Worm (Caenorhabditis elegans) whole organism, L4 larva: ENCODE measurements around the gene F35F11.2.
A peak's percentile ranks its signal among the peaks of the same experiment; 100 is the strongest.

ENCODE experiments used
- D1046.2 ChIP-seq: fragments of 200-800 bp; sonication (Bioruptor generic); IDR thresholded peaks from 2 replicates; pipeline ENCODE4 v1.3.6; 2022; ENCODE audit warnings: missing genetic modification characterization, missing compliant biosample characterization
- F10B5.3 ChIP-seq: sonication (generic microtip); optimal IDR thresholded peaks from 2 replicates; lab custom pipeline; 2016; ENCODE audit warnings: mild to moderate bottlenecking, missing genetic modification characterization, missing compliant biosample characterization
- F49E8.2 ChIP-seq: sonication (generic microtip); optimal IDR thresholded peaks from 2 replicates; lab custom pipeline; 2016; ENCODE audit warnings: missing compliant biosample characterization, mild to moderate bottlenecking, missing genetic modification characterization, borderline replicate concordance
- T20F7.1 ChIP-seq: fragments of 200-800 bp; sonication (Bioruptor generic); optimal IDR thresholded peaks from 2 replicates; lab custom pipeline; 2018; ENCODE audit warnings: mild to moderate bottlenecking, missing genetic modification characterization, missing compliant biosample characterization
- Y75B8A.6 ChIP-seq: fragments of 200-800 bp; sonication (Bioruptor generic); IDR thresholded peaks from 2 replicates; pipeline ENCODE4 v1.3.6; 2022; ENCODE audit warnings: missing genetic modification reagents, missing genetic modification characterization, missing compliant biosample characterization
- ZK546.5 ChIP-seq, 2 experiments: sonication (generic microtip); optimal IDR thresholded peaks; 2 replicates each; lab custom pipeline; 2017; ENCODE audit warnings: missing biosample characterization in 2 of 2, missing genetic modification characterization in 2 of 2
- ama-1 ChIP-seq: fragments of 150-350 bp; optimal IDR thresholded peaks from 2 replicates; lab custom pipeline; 2014; ENCODE audit warnings: inconsistent platforms, mixed read lengths
- ceh-20 ChIP-seq: fragments of 200-800 bp; sonication (Bioruptor generic); IDR thresholded peaks from 2 replicates; pipeline ENCODE4 v1.3.6; 2022; ENCODE audit warnings: missing genetic modification reagents, missing genetic modification characterization, missing compliant biosample characterization
- ceh-32 ChIP-seq: sonication (generic microtip); optimal IDR thresholded peaks from 2 replicates; lab custom pipeline; 2016; ENCODE audit warnings: mild to moderate bottlenecking, missing genetic modification characterization, missing compliant biosample characterization; ENCODE audit not compliant: poor library complexity
- ceh-62 ChIP-seq: sonication (generic microtip); optimal IDR thresholded peaks from 2 replicates; lab custom pipeline; 2017; ENCODE audit warnings: missing biosample characterization, missing genetic modification characterization
- cey-2 ChIP-seq: sonication (generic microtip); optimal IDR thresholded peaks from 3 replicates; lab custom pipeline; 2017; ENCODE audit warnings: missing genetic modification characterization, mild to moderate bottlenecking, missing compliant biosample characterization, antibody characterized with exemption, borderline replicate concordance; ENCODE audit not compliant: insufficient read depth
- daf-12 ChIP-seq: fragments of 150-350 bp; optimal IDR thresholded peaks from 2 replicates; lab custom pipeline; 2014; ENCODE audit warnings: missing biosample characterization, missing genetic modification reagents, missing genetic modification characterization
- daf-16 ChIP-seq, 3 experiments: sonication (generic microtip); optimal IDR thresholded peaks; 2 replicates each; lab custom pipeline; 2016 to 2017; ENCODE audit warnings: missing genetic modification characterization in 3 of 3, missing genetic modification reagents in 3 of 3, mild to moderate bottlenecking in 2 of 3, missing compliant biosample characterization in 2 of 3, missing biosample characterization in 1 of 3, moderate library complexity in 1 of 3
- daf-19 ChIP-seq: fragments of 200-800 bp; sonication (Bioruptor generic); conservative IDR thresholded peaks from 2 replicates; pipeline ENCODE4 v1.3.6; 2022; ENCODE audit warnings: missing genetic modification characterization, missing compliant biosample characterization
- dmd-8 ChIP-seq: fragments of 200-800 bp; sonication (Bioruptor generic); IDR thresholded peaks from 2 replicates; pipeline ENCODE4 v1.3.6; 2022; ENCODE audit warnings: missing genetic modification characterization, missing compliant biosample characterization
- dmd-9 ChIP-seq: fragments of 200-800 bp; sonication (Bioruptor generic); IDR thresholded peaks from 2 replicates; pipeline ENCODE4 v1.3.6; 2022; ENCODE audit warnings: missing genetic modification reagents, missing genetic modification characterization, missing compliant biosample characterization
- dpl-1 ChIP-seq: fragments of 150-350 bp; optimal IDR thresholded peaks from 2 replicates; lab custom pipeline; 2014; ENCODE audit warnings: missing biosample characterization, missing genetic modification reagents, missing genetic modification characterization
- duxl-1 ChIP-seq: sonication (generic microtip); optimal IDR thresholded peaks from 2 replicates; lab custom pipeline; 2016; ENCODE audit warnings: mild to moderate bottlenecking, missing genetic modification characterization, moderate library complexity, missing compliant biosample characterization; ENCODE audit not compliant: poor library complexity
- fkh-10 ChIP-seq: fragments of 150-350 bp; optimal IDR thresholded peaks from 2 replicates; lab custom pipeline; 2014; ENCODE audit warnings: missing biosample characterization, missing genetic modification reagents, missing genetic modification characterization
- fos-1 ChIP-seq: fragments of 150-350 bp; optimal IDR thresholded peaks from 2 replicates; lab custom pipeline; 2014; ENCODE audit warnings: missing biosample characterization, missing genetic modification characterization
- gei-8 ChIP-seq: fragments of 200-800 bp; sonication (Bioruptor generic); optimal IDR thresholded peaks from 2 replicates; lab custom pipeline; 2018; ENCODE audit warnings: mild to moderate bottlenecking, missing genetic modification characterization, missing compliant biosample characterization
- hlh-30 ChIP-seq: sonication (generic microtip); optimal IDR thresholded peaks from 2 replicates; lab custom pipeline; 2017; ENCODE audit warnings: antibody characterized with exemption, mild to moderate bottlenecking, missing genetic modification characterization, missing compliant biosample characterization; ENCODE audit not compliant: insufficient read depth
- hmg-1.1 ChIP-seq: fragments of 200-800 bp; sonication (Bioruptor generic); IDR thresholded peaks from 2 replicates; pipeline ENCODE4 v1.3.6; 2022; ENCODE audit warnings: missing genetic modification reagents, missing genetic modification characterization, missing compliant biosample characterization
- lim-7 ChIP-seq: fragments of 200-800 bp; sonication (Bioruptor generic); IDR thresholded peaks from 2 replicates; pipeline ENCODE4 v1.3.6; 2022; ENCODE audit warnings: missing genetic modification characterization, missing compliant biosample characterization
- lir-3 ChIP-seq: sonication (generic microtip); optimal IDR thresholded peaks from 2 replicates; lab custom pipeline; 2016; ENCODE audit warnings: mild to moderate bottlenecking, missing genetic modification characterization, missing compliant biosample characterization
- lsy-2 ChIP-seq, 2 experiments: fragments of 150-350 bp in 1 of 2; sonication (generic microtip) in 1 of 2; optimal IDR thresholded peaks; 2 replicates each; lab custom pipeline; 2014 to 2017; ENCODE audit warnings: missing biosample characterization in 2 of 2, missing genetic modification characterization in 2 of 2
- madf-5 ChIP-seq, 2 experiments: fragments of 200-800 bp; sonication (Bioruptor generic); IDR thresholded peaks; 2 replicates each; pipeline ENCODE4 v1.3.6; 2022; ENCODE audit warnings: missing compliant biosample characterization in 2 of 2, missing genetic modification characterization in 2 of 2
- madf-9 ChIP-seq: fragments of 200-800 bp; sonication (Bioruptor generic); conservative IDR thresholded peaks from 2 replicates; pipeline ENCODE4 v1.3.6; 2022; ENCODE audit warnings: missing genetic modification reagents, missing genetic modification characterization, missing compliant biosample characterization
- mep-1 ChIP-seq: fragments of 150-350 bp; sonication (generic microtip); optimal IDR thresholded peaks from 3 replicates; lab custom pipeline; 2014; ENCODE audit warnings: missing biosample characterization, missing genetic modification characterization
- mes-2 ChIP-seq: sonication (generic microtip); optimal IDR thresholded peaks from 2 replicates; lab custom pipeline; 2016; ENCODE audit warnings: missing genotype, mild to moderate bottlenecking, missing genetic modification characterization, missing compliant biosample characterization; ENCODE audit not compliant: poor library complexity, severe bottlenecking
- mxl-2 ChIP-seq: fragments of 200-800 bp; sonication (Bioruptor generic); conservative IDR thresholded peaks from 2 replicates; pipeline ENCODE4 v1.3.6; 2022; ENCODE audit warnings: missing genetic modification reagents, missing genetic modification characterization, missing compliant biosample characterization
- mxl-3 ChIP-seq: fragments of 200-800 bp; sonication (Bioruptor generic); optimal IDR thresholded peaks from 2 replicates; lab custom pipeline; 2018; ENCODE audit warnings: mild to moderate bottlenecking, missing genetic modification characterization, missing compliant biosample characterization
- nhr-237 ChIP-seq: sonication (generic microtip); optimal IDR thresholded peaks from 2 replicates; lab custom pipeline; 2017; ENCODE audit warnings: missing biosample characterization, missing genetic modification characterization
- nhr-28 ChIP-seq: fragments of 150-350 bp; optimal IDR thresholded peaks from 2 replicates; lab custom pipeline; 2014; ENCODE audit warnings: missing biosample characterization, missing genetic modification characterization
- nhr-41 ChIP-seq: fragments of 200-800 bp; sonication (Bioruptor generic); IDR thresholded peaks from 2 replicates; pipeline ENCODE4 v1.3.6; 2022; ENCODE audit warnings: missing genetic modification reagents, missing genetic modification characterization, missing compliant biosample characterization
- nhr-42 ChIP-seq: fragments of 200-800 bp; sonication (Bioruptor generic); IDR thresholded peaks from 2 replicates; pipeline ENCODE4 v1.3.6; 2022; ENCODE audit warnings: missing genetic modification characterization, missing compliant biosample characterization
- nhr-48 ChIP-seq: sonication (generic microtip); optimal IDR thresholded peaks from 2 replicates; lab custom pipeline; 2016; ENCODE audit warnings: mild to moderate bottlenecking, missing genetic modification characterization, missing compliant biosample characterization
- nhr-6 ChIP-seq: fragments of 150-350 bp; optimal IDR thresholded peaks from 2 replicates; lab custom pipeline; 2014; ENCODE audit warnings: missing biosample characterization, missing genetic modification characterization
- nhr-77 ChIP-seq: fragments of 150-350 bp; optimal IDR thresholded peaks from 2 replicates; lab custom pipeline; 2014; ENCODE audit warnings: missing biosample characterization, missing genetic modification characterization
- php-3 ChIP-seq: fragments of 200-800 bp; sonication (Bioruptor generic); IDR thresholded peaks from 2 replicates; pipeline ENCODE4 v1.3.6; 2022; ENCODE audit warnings: missing genetic modification reagents, missing genetic modification characterization, missing compliant biosample characterization
- rbr-2 ChIP-seq: sonication (generic microtip); optimal IDR thresholded peaks from 2 replicates; lab custom pipeline; 2016; ENCODE audit warnings: missing genotype, missing genetic modification characterization, missing compliant biosample characterization
- saeg-2 ChIP-seq: fragments of 200-800 bp; sonication (Bioruptor generic); IDR thresholded peaks from 2 replicates; pipeline ENCODE4 v1.3.6; 2022; ENCODE audit warnings: missing genetic modification reagents, missing genetic modification characterization, missing compliant biosample characterization
- set-16 ChIP-seq: fragments of 200-800 bp; sonication (Bioruptor generic); IDR thresholded peaks from 2 replicates; pipeline ENCODE4 v1.3.6; 2022; ENCODE audit warnings: missing genetic modification reagents, missing genetic modification characterization, missing compliant biosample characterization
- snpc-1.2 ChIP-seq: fragments of 200-800 bp; sonication (Bioruptor generic); IDR thresholded peaks from 2 replicates; pipeline ENCODE4 v1.3.6; 2022; ENCODE audit warnings: missing genetic modification reagents, missing genetic modification characterization, missing compliant biosample characterization
- snpc-4 ChIP-seq: fragments of 150-350 bp; optimal IDR thresholded peaks from 2 replicates; lab custom pipeline; 2014; ENCODE audit warnings: missing biosample characterization, missing genetic modification characterization
- spr-1 ChIP-seq: sonication (generic microtip); optimal IDR thresholded peaks from 2 replicates; lab custom pipeline; 2016; ENCODE audit warnings: mild to moderate bottlenecking, missing genetic modification characterization, missing compliant biosample characterization
- vab-7 ChIP-seq: fragments of 200-800 bp; sonication (Bioruptor generic); IDR thresholded peaks from 2 replicates; pipeline ENCODE4 v1.3.6; 2022; ENCODE audit warnings: missing genetic modification reagents, missing genetic modification characterization, missing compliant biosample characterization
- zag-1 ChIP-seq: fragments of 150-350 bp; optimal IDR thresholded peaks from 2 replicates; lab custom pipeline; 2014; ENCODE audit warnings: missing biosample characterization, missing genetic modification characterization
- zfp-2 ChIP-seq: sonication (generic microtip); optimal IDR thresholded peaks from 2 replicates; lab custom pipeline; 2016; ENCODE audit warnings: mild to moderate bottlenecking, missing genetic modification characterization, missing compliant biosample characterization
- ztf-11 ChIP-seq: fragments of 150-350 bp; optimal IDR thresholded peaks from 2 replicates; lab custom pipeline; 2014; ENCODE audit warnings: missing biosample characterization, missing genetic modification characterization

F35F11.2 gene

DNA sequence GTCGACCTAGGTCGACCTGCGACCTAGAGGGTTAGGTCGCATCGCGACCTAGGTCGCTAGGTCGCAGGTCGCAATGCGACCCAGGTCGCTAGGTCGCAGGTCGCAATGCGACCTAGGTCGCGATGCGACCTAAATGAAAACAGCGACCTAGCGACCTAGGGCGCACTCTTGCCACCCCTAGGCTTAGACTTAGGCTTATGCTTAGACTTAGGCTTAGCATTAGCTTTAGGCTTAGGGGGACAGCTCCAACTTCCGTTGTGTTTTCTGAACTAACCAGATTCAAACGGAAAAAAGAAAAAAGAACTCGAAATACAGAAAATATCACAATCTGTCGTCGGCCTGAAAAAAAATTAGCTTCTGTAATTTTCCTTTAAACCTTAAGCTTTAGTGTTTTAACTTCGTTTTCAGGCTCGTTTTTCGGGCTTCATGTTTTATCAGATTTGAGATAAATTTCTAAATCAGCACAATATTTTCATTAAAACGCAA is 25.7 kb upstream of the F35F11.2 start:
- no peak for TF ChIP-seq gei-8 (GFP tag; lab: Kevin White, UChicago)
- no peak for TF ChIP-seq mxl-2 (GFP tag; lab: Robert Waterston, UW)
- TF ChIP-seq snpc-4 (tag; lab: Kevin White, UChicago): no peak
- TF ChIP-seq daf-16 (GFP tag; optimal IDR thresholded peaks at IDR 0.05; lab: Kevin White, UChicago): no peak
- no peak for TF ChIP-seq daf-16 (tag; optimal IDR thresholded peaks at IDR 0.05; lab: Kevin White, UChicago)
- no peak for TF ChIP-seq F10B5.3 (tag; lab: Kevin White, UChicago)
- no peak for TF ChIP-seq Y75B8A.6 (GFP tag; lab: Robert Waterston, UW)
- TF ChIP-seq hmg-1.1 (GFP tag; lab: Robert Waterston, UW): no peak; the same call in 1 of the 2 replicates
- TF ChIP-seq spr-1: no peak
- TF ChIP-seq lsy-2 (tag; optimal IDR thresholded peaks at IDR 0.05; lab: Kevin White, UChicago): no peak
- no peak for TF ChIP-seq nhr-6 (tag; lab: Kevin White, UChicago)
- no peak for TF ChIP-seq dpl-1 (GFP tag; lab: Kevin White, UChicago)
- TF ChIP-seq vab-7 (GFP tag; lab: Robert Waterston, UW): peak; percentile 39; the same call in 1 of the 2 replicates
- TF ChIP-seq duxl-1 (tag; lab: Kevin White, UChicago): no peak
- no peak for TF ChIP-seq dmd-9 (GFP tag; lab: Robert Waterston, UW)
- no peak for TF ChIP-seq mes-2 (tag; lab: Kevin White, UChicago)
- TF ChIP-seq daf-12: no peak
- TF ChIP-seq snpc-1.2 (GFP tag; lab: Robert Waterston, UW): no peak
- no peak for TF ChIP-seq nhr-41
- TF ChIP-seq cey-2 (tag; lab: Kevin White, UChicago): no peak
- TF ChIP-seq lim-7 (GFP tag; lab: Robert Waterston, UW): peak; percentile 51; the same call in 1 of the 2 replicates
- no peak for TF ChIP-seq F49E8.2 (tag; lab: Kevin White, UChicago)
- TF ChIP-seq saeg-2 (GFP tag; lab: Robert Waterston, UW): no peak
- TF ChIP-seq set-16 (GFP tag; lab: Robert Waterston, UW): peak; percentile 70
- no peak for TF ChIP-seq lir-3 (tag; lab: Kevin White, UChicago)
- TF ChIP-seq nhr-28 (tag; lab: Kevin White, UChicago): no peak
- no peak for TF ChIP-seq D1046.2 (GFP tag; lab: Robert Waterston, UW)
- no peak for TF ChIP-seq fos-1 (tag; lab: Kevin White, UChicago)
- no peak for TF ChIP-seq hlh-30 (tag; lab: Kevin White, UChicago)
- TF ChIP-seq ama-1 (lab: Kevin White, UChicago): no peak
- no peak for TF ChIP-seq rbr-2 (tag; lab: Kevin White, UChicago)
- 0 out of 2 replicates have a peak, but pooled peaks have one; percentile 9 for TF ChIP-seq ceh-20 (GFP tag; lab: Robert Waterston, UW)
- TF ChIP-seq mxl-3 (GFP tag; lab: Kevin White, UChicago): no peak
- TF ChIP-seq ztf-11 (tag; lab: Kevin White, UChicago): no peak
- no peak for TF ChIP-seq T20F7.1 (GFP tag; lab: Kevin White, UChicago)
- no peak for TF ChIP-seq ZK546.5 (tag; optimal IDR thresholded peaks at IDR 0.05; lab: Kevin White, UChicago)
- TF ChIP-seq nhr-77: peak; percentile 46
- TF ChIP-seq ceh-62 (tag; lab: Kevin White, UChicago): no peak
- 0 out of 2 replicates have a peak, but pooled peaks have one; percentile 46 for TF ChIP-seq dmd-8 (GFP tag; lab: Robert Waterston, UW)
- no peak for TF ChIP-seq mep-1 (tag; lab: Kevin White, UChicago)
- 0 out of 4 replicates have a peak, but pooled peaks of 1 of the 2 experiments have one; percentile 2 for TF ChIP-seq madf-5 (GFP tag; IDR thresholded peaks at IDR 0.05; lab: Robert Waterston, UW)
- TF ChIP-seq ceh-32 (tag; lab: Kevin White, UChicago): no peak
- TF ChIP-seq php-3 (GFP tag; lab: Robert Waterston, UW): 0 out of 2 replicates have a peak, but pooled peaks have one; percentile 41
- TF ChIP-seq nhr-42 (GFP tag; lab: Robert Waterston, UW): 0 out of 2 replicates have a peak, but pooled peaks have one; percentile 17
- no peak for TF ChIP-seq nhr-237
- TF ChIP-seq zfp-2 (tag; lab: Kevin White, UChicago): no peak
- TF ChIP-seq madf-9 (GFP tag; lab: Robert Waterston, UW): no peak
- no peak for TF ChIP-seq nhr-48 (tag; lab: Kevin White, UChicago)
- TF ChIP-seq zag-1 (tag; lab: Kevin White, UChicago): no peak
- no peak for TF ChIP-seq fkh-10 (GFP tag; lab: Kevin White, UChicago)
- TF ChIP-seq daf-19 (GFP tag; lab: Robert Waterston, UW): 0 out of 2 replicates have a peak, but pooled peaks have one; percentile 31
